Worm (Caenorhabditis elegans) whole organism, late embryonic: ENCODE measurements around the gene Y68A4A.13.

Source experiments
- C38D4.7 ChIP-seq: fragments of 200-800 bp; sonication (Bioruptor generic); optimal IDR thresholded peaks from 2 replicates; lab custom pipeline; 2018; ENCODE audit warnings: mild to moderate bottlenecking, missing genetic modification characterization, moderate library complexity, missing compliant biosample characterization
- F13H6.1 ChIP-seq: sonication (generic microtip); optimal IDR thresholded peaks from 2 replicates; lab custom pipeline; 2016; ENCODE audit warnings: missing genetic modification characterization, missing compliant biosample characterization
- K02D7.2 ChIP-seq: sonication (generic microtip); optimal IDR thresholded peaks from 2 replicates; lab custom pipeline; 2017; ENCODE audit warnings: mild to moderate bottlenecking, missing genetic modification characterization, missing compliant biosample characterization
- K09A11.1 ChIP-seq: sonication (generic microtip); optimal IDR thresholded peaks from 2 replicates; lab custom pipeline; 2017; ENCODE audit warnings: antibody characterized with exemption, mild to moderate bottlenecking, missing genetic modification characterization, missing compliant biosample characterization; ENCODE audit not compliant: insufficient read depth
- Y22D7AL.16 ChIP-seq: sonication (generic microtip); optimal IDR thresholded peaks from 2 replicates; lab custom pipeline; 2016; ENCODE audit warnings: missing genetic modification characterization, missing compliant biosample characterization
- ama-1 ChIP-seq: fragments of 150-350 bp; optimal IDR thresholded peaks from 2 replicates; lab custom pipeline; 2014
- ceh-14 ChIP-seq: sonication (generic microtip); optimal IDR thresholded peaks from 2 replicates; lab custom pipeline; 2016; ENCODE audit warnings: missing genotype, missing genetic modification characterization, missing compliant biosample characterization
- ceh-18 ChIP-seq: sonication (generic microtip); optimal IDR thresholded peaks from 2 replicates; lab custom pipeline; 2016; ENCODE audit warnings: missing genetic modification characterization, missing compliant biosample characterization
- ceh-19 ChIP-seq: fragments of 200-800 bp; sonication (Bioruptor generic); optimal IDR thresholded peaks from 2 replicates; lab custom pipeline; 2018; ENCODE audit warnings: mild to moderate bottlenecking, missing genetic modification characterization, missing compliant biosample characterization
- ceh-45 ChIP-seq: fragments of 200-800 bp; sonication (Bioruptor generic); IDR thresholded peaks from 2 replicates; pipeline ENCODE4 v1.3.6; 2022; ENCODE audit warnings: missing genetic modification reagents, missing genetic modification characterization, missing compliant biosample characterization
- ceh-48 ChIP-seq: sonication (generic microtip); optimal IDR thresholded peaks from 2 replicates; lab custom pipeline; 2016; ENCODE audit warnings: missing genetic modification characterization, inconsistent platforms, missing compliant biosample characterization
- ceh-6 ChIP-seq: fragments of 200-800 bp; sonication (Bioruptor generic); optimal IDR thresholded peaks from 2 replicates; lab custom pipeline; 2018; ENCODE audit warnings: mild to moderate bottlenecking, missing genetic modification characterization, missing compliant biosample characterization
- che-1 ChIP-seq: sonication (generic microtip); optimal IDR thresholded peaks from 2 replicates; lab custom pipeline; 2016; ENCODE audit warnings: mild to moderate bottlenecking, missing genetic modification characterization, missing compliant biosample characterization
- dmd-4 ChIP-seq: sonication (generic microtip); optimal IDR thresholded peaks from 2 replicates; lab custom pipeline; 2016; ENCODE audit warnings: borderline replicate concordance, missing genetic modification characterization, missing compliant biosample characterization
- elt-2 ChIP-seq: sonication (generic microtip); optimal IDR thresholded peaks from 2 replicates; lab custom pipeline; 2016; ENCODE audit warnings: missing genetic modification reagents, missing genetic modification characterization, missing compliant biosample characterization
- elt-4 ChIP-seq: sonication (generic microtip); optimal IDR thresholded peaks from 2 replicates; lab custom pipeline; 2016; ENCODE audit warnings: missing genetic modification characterization, missing compliant biosample characterization
- eyg-1 ChIP-seq: sonication (generic microtip); optimal IDR thresholded peaks from 2 replicates; lab custom pipeline; 2016; ENCODE audit warnings: missing genotype, missing genetic modification characterization, missing compliant biosample characterization
- fkh-10 ChIP-seq: fragments of 150-350 bp; optimal IDR thresholded peaks from 2 replicates; lab custom pipeline; 2014; ENCODE audit warnings: missing biosample characterization, missing genetic modification reagents, missing genetic modification characterization
- gmeb-2 ChIP-seq: sonication (generic microtip); optimal IDR thresholded peaks from 2 replicates; lab custom pipeline; 2016; ENCODE audit warnings: missing genetic modification characterization, inconsistent platforms, missing compliant biosample characterization
- lim-6 ChIP-seq: sonication (generic microtip); optimal IDR thresholded peaks from 2 replicates; lab custom pipeline; 2016; ENCODE audit warnings: missing genetic modification characterization, missing compliant biosample characterization
- lin-11 ChIP-seq: fragments of 200-800 bp; sonication (Bioruptor generic); optimal IDR thresholded peaks from 2 replicates; lab custom pipeline; 2018; ENCODE audit warnings: mild to moderate bottlenecking, missing genetic modification characterization, missing compliant biosample characterization
- madf-2 ChIP-seq: sonication (generic microtip); optimal IDR thresholded peaks from 2 replicates; lab custom pipeline; 2017; ENCODE audit warnings: missing genetic modification characterization, missing compliant biosample characterization
- nfya-1 ChIP-seq: sonication (generic microtip); optimal IDR thresholded peaks from 2 replicates; lab custom pipeline; 2017; ENCODE audit warnings: missing genetic modification characterization, mild to moderate bottlenecking, missing compliant biosample characterization, antibody characterized with exemption, moderate library complexity
- npax-4 ChIP-seq: sonication (generic microtip); optimal IDR thresholded peaks from 2 replicates; lab custom pipeline; 2016; ENCODE audit warnings: missing genetic modification characterization, missing compliant biosample characterization
- odd-2 ChIP-seq: sonication (generic microtip); optimal IDR thresholded peaks from 2 replicates; lab custom pipeline; 2017; ENCODE audit warnings: antibody characterized with exemption, mild to moderate bottlenecking, missing genetic modification characterization, missing compliant biosample characterization
- pax-1 ChIP-seq: fragments of 150-350 bp; optimal IDR thresholded peaks from 2 replicates; lab custom pipeline; 2014; ENCODE audit warnings: missing biosample characterization, missing genetic modification characterization
- pha-4 ChIP-seq: fragments of 150-350 bp; optimal IDR thresholded peaks from 2 replicates; lab custom pipeline; 2018; ENCODE audit warnings: missing biosample characterization, missing genetic modification reagents, missing genetic modification characterization
- pqm-1 ChIP-seq: sonication (generic microtip); optimal IDR thresholded peaks from 2 replicates; lab custom pipeline; 2016; ENCODE audit warnings: missing genetic modification characterization, missing compliant biosample characterization
- pros-1 ChIP-seq: fragments of 150-350 bp; optimal IDR thresholded peaks from 2 replicates; lab custom pipeline; 2014; ENCODE audit warnings: missing biosample characterization, missing genetic modification reagents, missing genetic modification characterization
- rnt-1 ChIP-seq: sonication (generic microtip); optimal IDR thresholded peaks from 2 replicates; lab custom pipeline; 2016; ENCODE audit warnings: missing genetic modification characterization, missing compliant biosample characterization
- sdc-2 ChIP-seq: sonication (generic microtip); optimal IDR thresholded peaks from 2 replicates; lab custom pipeline; 2016; ENCODE audit warnings: missing genotype, missing genetic modification characterization, missing compliant biosample characterization
- sox-2 ChIP-seq: fragments of 200-800 bp; sonication (Bioruptor generic); IDR thresholded peaks from 2 replicates; pipeline ENCODE4 v1.3.6; 2022; ENCODE audit warnings: missing genetic modification reagents, missing genetic modification characterization, missing compliant biosample characterization
- tbx-2 ChIP-seq: sonication (generic microtip); optimal IDR thresholded peaks from 2 replicates; lab custom pipeline; 2016; ENCODE audit warnings: missing genetic modification characterization, missing compliant biosample characterization
- unc-3 ChIP-seq, 2 experiments: fragments of 200-800 bp in 1 of 2; sonication (Bioruptor generic) in 1 of 2; sonication (generic microtip) in 1 of 2; conservative IDR thresholded peaks in 1 of 2; optimal IDR thresholded peaks in 1 of 2; 2 replicates each; pipeline versions ENCODE4 v1.3.6 to Lab custom; 2016 to 2022; ENCODE audit warnings: missing compliant biosample characterization in 2 of 2, missing genetic modification characterization in 2 of 2, missing genetic modification reagents in 1 of 2
- zip-5 ChIP-seq: sonication (generic microtip); optimal IDR thresholded peaks from 2 replicates; lab custom pipeline; 2016; ENCODE audit warnings: missing genetic modification characterization, missing compliant biosample characterization

Gene Y68A4A.13

ce11 chrV:17248915-17249314, 41.0 kb upstream of the Y68A4A.13 start, which contains the start of gene clec-243:
Gene clec-243 (minus strand): TSS chrV:17249015.
- no peak for TF ChIP-seq pros-1 (tag; lab: Kevin White, UChicago)
- TF ChIP-seq fkh-10, result no peak
- TF ChIP-seq C38D4.7 (GFP tag; lab: Kevin White, UChicago), result no peak
- TF ChIP-seq sox-2, result no peak
- TF ChIP-seq rnt-1 (tag; lab: Kevin White, UChicago), result no peak
- TF ChIP-seq che-1 (tag; lab: Kevin White, UChicago), result no peak
- TF ChIP-seq madf-2 (tag; lab: Kevin White, UChicago), result no peak
- TF ChIP-seq sdc-2 (tag; lab: Kevin White, UChicago), result no peak
- no peak for TF ChIP-seq pha-4 (tag; lab: Kevin White, UChicago)
- no peak for TF ChIP-seq zip-5 (tag; lab: Kevin White, UChicago)
- TF ChIP-seq ceh-45 (GFP tag; lab: Robert Waterston, UW), result no peak
- no peak for TF ChIP-seq ceh-14
- TF ChIP-seq elt-4 (tag; lab: Kevin White, UChicago), result no peak
- no peak for TF ChIP-seq pax-1 (tag; lab: Kevin White, UChicago)
- TF ChIP-seq odd-2, result no peak
- TF ChIP-seq tbx-2 (tag; lab: Kevin White, UChicago), result no peak

ce11 chrV:17245406-17245805, 37.5 kb upstream of the Y68A4A.13 start, which contains the start of gene clec-242:
Gene clec-242 (minus strand): TSS chrV:17245506.
- TF ChIP-seq unc-3 (GFP tag; conservative IDR thresholded peaks at IDR 0.05; lab: Robert Waterston, UW), result no peak
- no peak for TF ChIP-seq unc-3 (tag; optimal IDR thresholded peaks at IDR 0.05; lab: Kevin White, UChicago)
- no peak for TF ChIP-seq ceh-18 (tag; lab: Kevin White, UChicago)
- no peak for TF ChIP-seq nfya-1
- no peak for TF ChIP-seq gmeb-2 (tag; lab: Kevin White, UChicago)
- no peak for TF ChIP-seq ceh-19 (GFP tag; lab: Kevin White, UChicago)
- no peak for TF ChIP-seq sdc-2 (tag; lab: Kevin White, UChicago)
- TF ChIP-seq K09A11.1, result no peak
- no peak for TF ChIP-seq ceh-48 (tag; lab: Kevin White, UChicago)
- no peak for TF ChIP-seq madf-2 (tag; lab: Kevin White, UChicago)

ce11 chrV:17243016-17243415, 35.1 kb upstream of the Y68A4A.13 start:
- TF ChIP-seq elt-2 (peak; percentile 37), Y22D7AL.16 (tag; lab: Kevin White, UChicago) (no peak)
- TF ChIP-seq, all 69 proteins: peak for 1

- TF ChIP-seq ceh-6 (GFP tag; lab: Kevin White, UChicago) (no peak), pha-4 (tag; lab: Kevin White, UChicago) (no peak), K02D7.2 (tag; lab: Kevin White, UChicago) (no peak), eyg-1 (tag; lab: Kevin White, UChicago) (no peak), Y22D7AL.16 (tag; lab: Kevin White, UChicago) (no peak), che-1 (tag; lab: Kevin White, UChicago) (no peak), madf-2 (tag; lab: Kevin White, UChicago) (no peak), npax-4 (tag; lab: Kevin White, UChicago) (no peak), F13H6.1 (tag; lab: Kevin White, UChicago) (no peak), dmd-4 (tag; lab: Kevin White, UChicago) (no peak), pqm-1 (no peak), lin-11 (tag; lab: Kevin White, UChicago) (no peak), ceh-18 (tag; lab: Kevin White, UChicago) (no peak), ama-1 (lab: Kevin White, UChicago) (no peak), lim-6 (tag; lab: Kevin White, UChicago) (no peak)
These were observed 34.6 kb upstream of the Y68A4A.13 start, which contains the start of gene Y68A4B.3 for ce11 chrV:17242552-17242951. Gene Y68A4B.3 (minus strand): TSS chrV:17242652.
